Worm (Caenorhabditis elegans) whole organism, young adult: ENCODE data around the gene F01F1.14.

Experiments used
- cebp-1 ChIP-seq, 2 experiments: fragments of 200-800 bp in 1 of 2; sonication (Bioruptor generic) in 1 of 2; sonication (generic microtip) in 1 of 2; IDR thresholded peaks in 1 of 2; optimal IDR thresholded peaks in 1 of 2; 2 replicates each; pipeline versions ENCODE4 v1.3.6 to Lab custom; 2017 to 2022; ENCODE audit warnings: missing compliant biosample characterization in 2 of 2, missing genetic modification characterization in 2 of 2, mild to moderate bottlenecking in 1 of 2, missing genetic modification reagents in 1 of 2, moderate library complexity in 1 of 2
- chd-7 ChIP-seq: sonication (generic microtip); optimal IDR thresholded peaks from 2 replicates; lab custom pipeline; 2016; ENCODE audit warnings: mild to moderate bottlenecking, missing genetic modification characterization, moderate library complexity, missing compliant biosample characterization
- ekl-4 ChIP-seq: fragments of 200-800 bp; sonication (Bioruptor generic); IDR thresholded peaks from 2 replicates; pipeline ENCODE4 v1.3.6; 2022; ENCODE audit warnings: missing genetic modification reagents, missing genetic modification characterization, missing compliant biosample characterization
- ets-4 ChIP-seq: fragments of 200-800 bp; sonication (Bioruptor generic); optimal IDR thresholded peaks from 2 replicates; lab custom pipeline; 2018; ENCODE audit warnings: mild to moderate bottlenecking, missing genetic modification characterization, missing compliant biosample characterization
- pha-4 ChIP-seq: fragments of 150-350 bp; sonication (generic microtip); optimal IDR thresholded peaks from 2 replicates; lab custom pipeline; 2014; ENCODE audit warnings: missing biosample characterization, missing genetic modification reagents, missing genetic modification characterization

DNA sequence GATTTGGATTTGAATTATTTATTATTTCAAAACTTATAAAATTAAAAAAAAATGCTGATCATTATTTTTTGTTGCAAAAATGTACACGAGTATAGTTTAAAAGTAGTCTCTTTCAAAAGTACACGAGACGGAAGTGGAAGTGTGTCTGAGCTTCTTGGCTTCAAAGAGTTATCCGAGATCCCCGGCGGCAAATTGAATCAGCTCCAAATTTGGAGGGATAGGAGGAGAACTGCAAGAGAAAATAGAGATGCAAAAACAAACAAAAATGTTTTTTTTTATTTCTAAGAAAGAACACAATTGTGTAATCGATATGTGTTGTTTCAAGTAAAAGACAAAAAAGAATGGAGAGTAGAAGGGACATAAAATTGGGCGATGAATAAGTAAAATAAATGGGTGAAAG is 19.8 kb upstream of the F01F1.14 start:
- TF ChIP-seq ets-4 (GFP tag; lab: Kevin White, UChicago) = no peak
- TF ChIP-seq chd-7 (tag; lab: Kevin White, UChicago) = no peak
- no peak for TF ChIP-seq pha-4 (tag; lab: Kevin White, UChicago)
- TF ChIP-seq ekl-4 = no peak
- no peak for TF ChIP-seq cebp-1 (GFP tag; IDR thresholded peaks at IDR 0.05; lab: Robert Waterston, UW)
- no peak for TF ChIP-seq cebp-1 (tag; optimal IDR thresholded peaks at IDR 0.05; lab: Kevin White, UChicago)
